Fruit fly (Drosophila melanogaster) whole organism, wandering third instar larva: ENCODE data around the gene CG15034.

Experiments
- Abd-B ChIP-seq: fragments of >200 bp; optimal IDR thresholded peaks from 2 replicates; lab custom pipeline; 2017; ENCODE audit warnings: missing biosample characterization, missing genetic modification characterization
- CG32264 ChIP-seq: fragments of 200-800 bp; sonication (Bioruptor generic); optimal IDR thresholded peaks from 2 replicates; lab custom pipeline; 2016; ENCODE audit warnings: missing biosample characterization, missing genetic modification characterization
- CG9705 ChIP-seq: fragments of 200-800 bp; sonication (Bioruptor generic); optimal IDR thresholded peaks from 2 replicates; lab custom pipeline; 2018; ENCODE audit warnings: missing biosample characterization, mild to moderate bottlenecking, missing genetic modification characterization
- CrebA ChIP-seq: fragments of 200-800 bp; sonication (Bioruptor generic); optimal IDR thresholded peaks from 2 replicates; lab custom pipeline; 2016; ENCODE audit warnings: missing biosample characterization, mild to moderate bottlenecking, missing genetic modification characterization, borderline replicate concordance
- Dfd ChIP-seq: fragments of >200 bp; optimal IDR thresholded peaks from 2 replicates; lab custom pipeline; 2017; ENCODE audit warnings: missing biosample characterization, missing genetic modification characterization
- Dif ChIP-seq: fragments of 200-275, 200-300 bp; sonication (Bioruptor generic); optimal IDR thresholded peaks from 2 replicates; lab custom pipeline; 2018; ENCODE audit warnings: missing biosample characterization, missing genetic modification characterization; ENCODE audit not compliant: partially characterized antibody
- GATAd ChIP-seq: sonication (Bioruptor generic); optimal IDR thresholded peaks from 2 replicates; lab custom pipeline; 2016; ENCODE audit warnings: missing biosample characterization, missing genetic modification characterization
- HLH106 ChIP-seq: fragments of 200-800 bp; optimal IDR thresholded peaks from 3 replicates; lab custom pipeline; 2019; ENCODE audit warnings: missing biosample characterization, mild to moderate bottlenecking, missing genetic modification characterization, moderate library complexity
- Hnf4 ChIP-seq: fragments of 200-800 bp; sonication (Bioruptor generic); optimal IDR thresholded peaks from 2 replicates; lab custom pipeline; 2016; ENCODE audit warnings: missing biosample characterization, mild to moderate bottlenecking, missing genetic modification characterization
- Hr78 ChIP-seq: fragments of >200 bp; optimal IDR thresholded peaks from 2 replicates; lab custom pipeline; 2017; ENCODE audit warnings: missing biosample characterization, missing genetic modification characterization
- Hr83 ChIP-seq: fragments of 200-300 bp; sonication (Bioruptor generic); optimal IDR thresholded peaks from 2 replicates; lab custom pipeline; 2016; ENCODE audit warnings: missing biosample characterization, mild to moderate bottlenecking, missing genetic modification characterization, moderate library complexity; ENCODE audit not compliant: poor library complexity, severe bottlenecking
- Jra ChIP-seq: sonication (Bioruptor generic); optimal IDR thresholded peaks from 2 replicates; lab custom pipeline; 2016; ENCODE audit warnings: missing biosample characterization, missing genetic modification characterization
- Mio ChIP-seq: sonication (Bioruptor generic); optimal IDR thresholded peaks from 2 replicates; lab custom pipeline; 2016; ENCODE audit warnings: missing biosample characterization, missing genetic modification characterization
- Myc ChIP-seq: fragments of >200 bp; optimal IDR thresholded peaks from 2 replicates; lab custom pipeline; 2017
- N ChIP-seq: fragments of >200 bp; optimal IDR thresholded peaks from 2 replicates; lab custom pipeline; 2018; ENCODE audit warnings: missing biosample characterization, missing external identifiers, missing genetic modification characterization
- OdsH ChIP-seq: fragments of 200-800 bp; sonication (Bioruptor generic); optimal IDR thresholded peaks from 2 replicates; lab custom pipeline; 2016; ENCODE audit warnings: missing biosample characterization, mild to moderate bottlenecking, missing genetic modification characterization
- Rel ChIP-seq, 2 experiments: fragments of 200-800 bp; sonication (Bioruptor generic) in 1 of 2; optimal IDR thresholded peaks; 2 replicates in 1 of 2; 3 replicates in 1 of 2; lab custom pipeline; 2016 to 2019; ENCODE audit warnings: mild to moderate bottlenecking in 2 of 2, missing biosample characterization in 2 of 2, missing genetic modification characterization in 2 of 2, moderate library complexity in 1 of 2
- Sp1 ChIP-seq: fragments of 200-800 bp; sonication (Bioruptor generic); optimal IDR thresholded peaks from 3 replicates; lab custom pipeline; 2019; ENCODE audit warnings: missing biosample characterization, mild to moderate bottlenecking, missing genetic modification characterization, moderate library complexity
- Vsx2 ChIP-seq: fragments of 200-300, 225-300 bp; sonication (Bioruptor generic); optimal IDR thresholded peaks from 2 replicates; lab custom pipeline; 2018; ENCODE audit warnings: missing biosample characterization, missing genetic modification characterization; ENCODE audit not compliant: partially characterized antibody
- br ChIP-seq: fragments of 200-800 bp; sonication (Bioruptor generic); optimal IDR thresholded peaks from 2 replicates; lab custom pipeline; 2016; ENCODE audit warnings: missing biosample characterization, missing genetic modification characterization
- brk ChIP-seq: fragments of 200-800 bp; sonication (Bioruptor generic); optimal IDR thresholded peaks from 2 replicates; lab custom pipeline; 2016; ENCODE audit warnings: missing biosample characterization, mild to moderate bottlenecking, missing genetic modification characterization
- dl ChIP-seq, 2 experiments: fragments of 175-275, 200-275 bp in 1 of 2; fragments of 200-275 bp in 1 of 2; sonication (Bioruptor generic); optimal IDR thresholded peaks; lab custom pipeline; 2018; ENCODE audit warnings: mild to moderate bottlenecking in 2 of 2, missing biosample characterization in 2 of 2, missing genetic modification characterization in 2 of 2, moderate library complexity in 2 of 2; ENCODE audit not compliant: partially characterized antibody in 2 of 2, insufficient read depth in 1 of 2
- dmrt93B ChIP-seq: fragments of 200-800 bp; sonication (Bioruptor generic); optimal IDR thresholded peaks from 2 replicates; lab custom pipeline; 2018; ENCODE audit warnings: missing biosample characterization, mild to moderate bottlenecking, missing genetic modification characterization
- dsf ChIP-seq: sonication (Bioruptor generic); optimal IDR thresholded peaks from 2 replicates; lab custom pipeline; 2016; ENCODE audit warnings: missing biosample characterization, missing genetic modification characterization, borderline replicate concordance
- ey ChIP-seq: fragments of 200-800 bp; sonication (Bioruptor generic); optimal IDR thresholded peaks from 2 replicates; lab custom pipeline; 2016; ENCODE audit warnings: missing biosample characterization, missing genetic modification characterization
- foxo ChIP-seq, 2 experiments: fragments of 200-800 bp; sonication (Bioruptor generic); optimal IDR thresholded peaks; 2 replicates in 1 of 2; 3 replicates in 1 of 2; lab custom pipeline; 2016 to 2017; ENCODE audit warnings: missing biosample characterization in 2 of 2, missing genetic modification characterization in 2 of 2
- fru ChIP-seq: fragments of 200-800 bp; sonication (Bioruptor generic); optimal IDR thresholded peaks from 3 replicates; lab custom pipeline; 2016; ENCODE audit warnings: missing biosample characterization, mild to moderate bottlenecking, missing genetic modification characterization
- h ChIP-seq: fragments of 200-800 bp; sonication (Bioruptor generic); optimal IDR thresholded peaks from 3 replicates; lab custom pipeline; 2016; ENCODE audit warnings: missing biosample characterization, mild to moderate bottlenecking, missing genetic modification characterization
- jim ChIP-seq: fragments of 175-275, 200-325 bp; sonication (Bioruptor generic); optimal IDR thresholded peaks from 2 replicates; lab custom pipeline; 2016; ENCODE audit warnings: missing biosample characterization, mild to moderate bottlenecking, missing genetic modification characterization
- lola ChIP-seq: fragments of >200 bp; optimal IDR thresholded peaks from 2 replicates; lab custom pipeline; 2017; ENCODE audit warnings: missing biosample characterization, missing genetic modification characterization
- pan ChIP-seq: fragments of >200 bp; optimal IDR thresholded peaks from 2 replicates; lab custom pipeline; 2017
- psq ChIP-seq: fragments of 200-800 bp; sonication (Bioruptor generic); optimal IDR thresholded peaks from 3 replicates; lab custom pipeline; 2017; ENCODE audit warnings: missing biosample characterization, mild to moderate bottlenecking, missing genetic modification characterization, moderate library complexity
- rgr ChIP-seq: fragments of 200-800 bp; sonication (Bioruptor generic); optimal IDR thresholded peaks from 3 replicates; lab custom pipeline; 2016; ENCODE audit warnings: missing biosample characterization, mild to moderate bottlenecking, missing genetic modification characterization
- sage ChIP-seq: fragments of 200-800 bp; sonication (Bioruptor generic); optimal IDR thresholded peaks from 2 replicates; lab custom pipeline; 2016; ENCODE audit warnings: missing biosample characterization, mild to moderate bottlenecking, missing genetic modification characterization
- sv ChIP-seq: fragments of 200-800 bp; sonication (Bioruptor generic); optimal IDR thresholded peaks from 3 replicates; lab custom pipeline; 2016; ENCODE audit warnings: missing biosample characterization, missing genetic modification characterization
- tai ChIP-seq: sonication (Bioruptor generic); optimal IDR thresholded peaks from 2 replicates; lab custom pipeline; 2016; ENCODE audit warnings: missing biosample characterization, missing genetic modification characterization
- usp ChIP-seq: fragments of >200 bp; optimal IDR thresholded peaks from 2 replicates; lab custom pipeline; 2017; ENCODE audit warnings: missing biosample characterization, missing genetic modification characterization
- woc ChIP-seq: sonication (Bioruptor generic); optimal IDR thresholded peaks from 2 replicates; lab custom pipeline; 2016; ENCODE audit warnings: missing biosample characterization, mild to moderate bottlenecking, missing genetic modification characterization

CG15034 gene

dm6 chrX:7307478-7308200 lies 39.7 kb downstream of the CG15034 start, which contains the start of gene brk (continued):
- TF ChIP-seq Myc (lab: Kevin White, UChicago) (no peak), woc (GFP tag; lab: Kevin White, UChicago) (peak; percentile 46), dl (GFP tag; optimal IDR thresholded peaks at IDR 0.05; lab: Kevin White, UChicago; ENCODE audit: insufficient read depth in 1 of 2, partially characterized antibody in 2 of 2) (peak; percentile 91 to 92), OdsH (GFP tag; lab: Kevin White, UChicago) (no peak)
- TF ChIP-seq, all 38 proteins: peak for 14

- TF ChIP-seq Vsx2 (GFP tag; lab: Kevin White, UChicago) (peak; percentile 27), Myc (lab: Kevin White, UChicago) (no peak), dl (GFP tag; optimal IDR thresholded peaks at IDR 0.05; lab: Kevin White, UChicago; ENCODE audit: insufficient read depth in 1 of 2, partially characterized antibody in 2 of 2) (peak; percentile 80 to 89), CG32264 (GFP tag; lab: Kevin White, UChicago) (peak; percentile 71), Dfd (GFP tag; lab: Kevin White, UChicago) (peak; percentile 59), CG9705 (peak; percentile 67), Dif (peak; percentile 74), woc (GFP tag; lab: Kevin White, UChicago) (peak; percentile 26), brk (GFP tag; lab: Kevin White, UChicago) (no peak), Hr78 (GFP tag; lab: Kevin White, UChicago) (no peak), dsf (GFP tag; lab: Kevin White, UChicago) (no peak), Abd-B (GFP tag; lab: Kevin White, UChicago) (no peak), sage (peak; percentile 16), ey (GFP tag; lab: Kevin White, UChicago) (peak; percentile 56), sv (GFP tag; lab: Kevin White, UChicago) (peak; percentile 89), h (GFP tag; lab: Kevin White, UChicago) (peak; percentile 66), Jra (no peak), foxo (GFP tag; optimal IDR thresholded peaks at IDR 0.05; lab: Kevin White, UChicago) (peak in 1 of 2 experiments; percentile 72), Rel (GFP tag; optimal IDR thresholded peaks at IDR 0.05; lab: Kevin White, UChicago) (peak; percentile 12), Rel (tag; optimal IDR thresholded peaks at IDR 0.05; lab: Kevin White, UChicago) (peak; percentile 27), Hr83 (GFP tag; lab: Kevin White, UChicago) (no peak), pan (lab: Kevin White, UChicago) (no peak), OdsH (GFP tag; lab: Kevin White, UChicago) (peak; percentile 72), N (peak; percentile 79), br (GFP tag; lab: Kevin White, UChicago) (peak; percentile 64), Hnf4 (GFP tag; lab: Kevin White, UChicago) (peak; percentile 54), HLH106 (tag; lab: Kevin White, UChicago) (peak; percentile 93), Sp1 (peak; percentile 93), dmrt93B (GFP tag; lab: Kevin White, UChicago) (peak; percentile 95), Mio (no peak), GATAd (GFP tag; lab: Kevin White, UChicago) (no peak), CrebA (GFP tag; lab: Kevin White, UChicago) (no peak), jim (GFP tag; lab: Kevin White, UChicago) (no peak), psq (peak; percentile 78), fru (GFP tag; lab: Kevin White, UChicago) (peak; percentile 77), usp (GFP tag; lab: Kevin White, UChicago) (no peak), lola (GFP tag; lab: Kevin White, UChicago) (no peak), rgr (peak; percentile 79), tai (no peak)
- TF ChIP-seq, all 38 proteins: peak for 23
These were observed 40.5 kb downstream of the CG15034 start for dm6 chrX:7306538-7307477.
